Worm (Caenorhabditis elegans) whole organism, early embryonic: ENCODE results near the gene Y57G11C.1142.

Experiments
- F13C5.2 ChIP-seq: sonication (generic microtip); optimal IDR thresholded peaks from 2 replicates; lab custom pipeline; 2017; ENCODE audit warnings: mild to moderate bottlenecking, missing genetic modification characterization, inconsistent platforms, missing compliant biosample characterization
- aly-1 ChIP-seq: sonication (generic microtip); optimal IDR thresholded peaks from 2 replicates; lab custom pipeline; 2016; ENCODE audit warnings: missing genetic modification characterization, missing compliant biosample characterization
- ama-1 ChIP-seq: fragments of 150-350 bp; optimal IDR thresholded peaks from 2 replicates; lab custom pipeline; 2014
- ceh-13 ChIP-seq: fragments of 200-800 bp; sonication (Bioruptor generic); optimal IDR thresholded peaks from 2 replicates; lab custom pipeline; 2018; ENCODE audit warnings: mild to moderate bottlenecking, missing genetic modification characterization, missing compliant biosample characterization
- flt-1 ChIP-seq: fragments of 200-800 bp; sonication (Bioruptor generic); IDR thresholded peaks from 2 replicates; pipeline ENCODE4 v1.3.6; 2022; ENCODE audit warnings: missing genetic modification characterization, missing compliant biosample characterization
- hmbx-1 ChIP-seq: sonication (generic microtip); optimal IDR thresholded peaks from 2 replicates; lab custom pipeline; 2016; ENCODE audit warnings: mild to moderate bottlenecking, missing genetic modification characterization, missing compliant biosample characterization
- pes-1 ChIP-seq: fragments of 200-800 bp; sonication (Bioruptor generic); IDR thresholded peaks from 2 replicates; pipeline ENCODE4 v1.3.6; 2022; ENCODE audit warnings: missing genetic modification reagents, missing genetic modification characterization, missing compliant biosample characterization
- scrt-1 ChIP-seq: fragments of 200-800 bp; sonication (Bioruptor generic); IDR thresholded peaks from 2 replicates; pipeline ENCODE4 v1.3.6; 2022; ENCODE audit warnings: missing genetic modification characterization, missing compliant biosample characterization
- sea-1 ChIP-seq: fragments of 200-800 bp; sonication (Bioruptor generic); conservative IDR thresholded peaks from 2 replicates; pipeline ENCODE4 v1.3.6; 2022; ENCODE audit warnings: missing genetic modification characterization, missing compliant biosample characterization
- tbx-11 ChIP-seq: fragments of 200-800 bp; sonication (Bioruptor generic); IDR thresholded peaks from 2 replicates; pipeline ENCODE4 v1.3.6; 2022; ENCODE audit warnings: missing genetic modification characterization, missing compliant biosample characterization
- tbx-37 ChIP-seq: fragments of 200-800 bp; sonication (Bioruptor generic); conservative IDR thresholded peaks from 2 replicates; pipeline ENCODE4 v1.3.6; 2022; ENCODE audit warnings: missing genetic modification reagents, missing genetic modification characterization, missing compliant biosample characterization

DNA sequence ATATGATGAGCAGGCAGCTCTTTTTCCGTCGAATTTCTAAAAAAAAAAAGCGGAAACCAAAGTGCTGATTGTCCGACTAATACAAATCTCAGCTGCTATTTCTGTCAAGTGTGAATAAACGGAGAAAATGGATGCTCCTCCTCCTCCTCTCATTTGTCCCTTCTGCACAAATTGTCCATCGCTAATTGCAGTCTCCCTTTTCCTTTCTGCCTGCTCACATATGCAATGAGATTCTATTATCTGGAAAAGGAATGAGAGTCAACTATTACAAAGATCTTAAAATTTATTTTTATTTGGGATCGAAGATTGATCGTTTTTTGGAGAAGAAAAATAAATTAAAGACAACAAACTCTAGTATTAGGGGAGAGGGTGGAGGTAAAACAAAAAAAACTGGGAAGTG is 19.9 kb downstream of the Y57G11C.1142 start:
- TF ChIP-seq scrt-1 (GFP tag; lab: Robert Waterston, UW) (no peak), ceh-13 (GFP tag; lab: Kevin White, UChicago) (no peak), pes-1 (GFP tag; lab: Robert Waterston, UW) (no peak), tbx-37 (GFP tag; lab: Robert Waterston, UW) (no peak), flt-1 (GFP tag; lab: Robert Waterston, UW) (no peak), hmbx-1 (tag; lab: Kevin White, UChicago) (no peak), aly-1 (tag; lab: Kevin White, UChicago) (no peak), ama-1 (lab: Kevin White, UChicago) (peak; percentile 38), F13C5.2 (no peak), sea-1 (GFP tag; lab: Robert Waterston, UW) (no peak), tbx-11 (GFP tag; lab: Robert Waterston, UW) (no peak)
